Worm (Caenorhabditis elegans) whole organism, L2 larva: ENCODE measurements around the gene nucl-1.

Experiments used
- F13H6.1 ChIP-seq: sonication (generic microtip); optimal IDR thresholded peaks from 2 replicates; lab custom pipeline; 2016; ENCODE audit warnings: missing genetic modification characterization, missing compliant biosample characterization
- Y55F3AM.14 ChIP-seq: fragments of 200-800 bp; sonication (Bioruptor generic); optimal IDR thresholded peaks from 2 replicates; lab custom pipeline; 2018; ENCODE audit warnings: mild to moderate bottlenecking, missing genetic modification characterization, missing compliant biosample characterization
- ZK546.5 ChIP-seq: sonication (generic microtip); optimal IDR thresholded peaks from 2 replicates; lab custom pipeline; 2017; ENCODE audit warnings: missing biosample characterization, missing genetic modification characterization
- aly-2 ChIP-seq: fragments of 150-350 bp; optimal IDR thresholded peaks from 2 replicates; lab custom pipeline; 2014; ENCODE audit warnings: missing biosample characterization, missing genetic modification characterization
- ama-1 ChIP-seq: fragments of 150-350 bp; optimal IDR thresholded peaks from 2 replicates; lab custom pipeline; 2018; ENCODE audit warnings: inconsistent platforms
- elt-3 ChIP-seq: sonication (generic microtip); optimal IDR thresholded peaks from 2 replicates; lab custom pipeline; 2017; ENCODE audit warnings: missing biosample characterization, missing genetic modification characterization
- nhr-237 ChIP-seq: fragments of 150-350 bp; optimal IDR thresholded peaks from 2 replicates; lab custom pipeline; 2014; ENCODE audit warnings: missing biosample characterization, missing genetic modification characterization
- nhr-77 ChIP-seq: fragments of 150-350 bp; optimal IDR thresholded peaks from 2 replicates; lab custom pipeline; 2014; ENCODE audit warnings: missing biosample characterization, missing genetic modification characterization
- snpc-4 ChIP-seq: fragments of 150-350 bp; optimal IDR thresholded peaks from 2 replicates; lab custom pipeline; 2014; ENCODE audit warnings: missing biosample characterization, missing genetic modification characterization
- unc-39 ChIP-seq: fragments of 150-350 bp; optimal IDR thresholded peaks from 2 replicates; lab custom pipeline; 2014; ENCODE audit warnings: missing biosample characterization, missing genetic modification characterization
- zag-1 ChIP-seq: fragments of 150-350 bp; optimal IDR thresholded peaks from 2 replicates; lab custom pipeline; 2014; ENCODE audit warnings: missing biosample characterization, missing genetic modification characterization
- ztf-11 ChIP-seq: sonication (generic microtip); optimal IDR thresholded peaks from 2 replicates; lab custom pipeline; 2017; ENCODE audit warnings: missing biosample characterization, missing genetic modification characterization

DNA sequence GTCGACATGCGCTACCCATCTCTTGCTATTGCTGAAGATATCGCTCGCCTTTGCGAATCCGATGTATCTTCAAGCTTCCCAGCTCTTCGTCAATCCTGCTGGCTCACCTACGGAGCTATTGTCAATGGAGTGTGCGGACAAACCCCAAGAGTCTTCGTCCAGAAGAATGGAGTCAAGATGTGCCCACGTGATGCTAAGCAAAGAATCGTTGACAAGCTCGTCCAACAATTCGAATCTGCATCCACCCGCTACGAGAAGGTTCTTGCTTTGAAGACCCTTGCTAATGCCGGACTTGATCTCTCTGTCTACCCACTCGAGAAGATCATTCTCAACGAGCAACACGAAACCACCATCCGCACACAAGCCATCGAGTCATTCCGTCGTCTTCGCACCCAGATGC is 26.7 kb downstream of the nucl-1 start:
- TF ChIP-seq F13H6.1 (tag; lab: Kevin White, UChicago) (no peak), nhr-237 (no peak), unc-39 (tag; lab: Kevin White, UChicago) (no peak), ztf-11 (no peak), nhr-77 (tag; lab: Kevin White, UChicago) (no peak), aly-2 (tag; lab: Kevin White, UChicago) (no peak), ZK546.5 (tag; lab: Kevin White, UChicago) (no peak), elt-3 (tag; lab: Kevin White, UChicago) (no peak), Y55F3AM.14 (no peak), snpc-4 (no peak), ama-1 (no peak), zag-1 (tag; lab: Kevin White, UChicago) (no peak)
